Fruit fly (Drosophila melanogaster) whole organism, embryonic: ENCODE measurements around the gene RhoGDI.

Experiments
- Aef1 ChIP-seq: fragments of 200-800 bp; sonication (Bioruptor generic); IDR thresholded peaks from 3 replicates; pipeline ENCODE4 v1.3.6; 2022; ENCODE audit warnings: missing biosample characterization, missing genetic modification characterization
- Atf3 ChIP-seq: fragments of 200-800 bp; sonication (Bioruptor generic); optimal IDR thresholded peaks from 3 replicates; lab custom pipeline; 2016; ENCODE audit warnings: missing biosample characterization, missing genetic modification characterization
- CG11247 ChIP-seq: fragments of 200-800 bp; sonication (Bioruptor generic); IDR thresholded peaks from 2 replicates; pipeline ENCODE4 v1.3.6; 2022; ENCODE audit warnings: missing biosample characterization, missing genetic modification characterization
- CG11398 ChIP-seq: fragments of 200-800 bp; sonication (Bioruptor generic); optimal IDR thresholded peaks from 2 replicates; lab custom pipeline; 2016; ENCODE audit warnings: missing biosample characterization, missing genetic modification characterization
- CG14050 ChIP-seq: fragments of 200-800 bp; sonication (Bioruptor generic); IDR thresholded peaks from 3 replicates; pipeline ENCODE4 v1.3.6; 2022; ENCODE audit warnings: missing biosample characterization, missing genetic modification characterization
- CG14710 ChIP-seq: fragments of 200-800 bp; sonication (Bioruptor generic); optimal IDR thresholded peaks from 3 replicates; lab custom pipeline; 2019; ENCODE audit warnings: missing biosample characterization, mild to moderate bottlenecking, missing genetic modification characterization, moderate library complexity
- CG15479 ChIP-seq: fragments of 200-800 bp; sonication (Bioruptor generic); optimal IDR thresholded peaks from 3 replicates; lab custom pipeline; 2019; ENCODE audit warnings: missing biosample characterization, mild to moderate bottlenecking, missing genetic modification characterization, moderate library complexity
- CG17802 ChIP-seq: fragments of 200-800 bp; sonication (Bioruptor generic); optimal IDR thresholded peaks from 2 replicates; lab custom pipeline; 2018; ENCODE audit warnings: missing biosample characterization, mild to moderate bottlenecking, missing genetic modification characterization, moderate library complexity
- CG17912 ChIP-seq: fragments of 200-800 bp; sonication (Bioruptor generic); optimal IDR thresholded peaks from 2 replicates; lab custom pipeline; 2018; ENCODE audit warnings: missing biosample characterization, mild to moderate bottlenecking, missing genetic modification characterization
- CG18619 ChIP-seq: fragments of 200-800 bp; sonication (Bioruptor generic); optimal IDR thresholded peaks from 3 replicates; lab custom pipeline; 2017; ENCODE audit warnings: missing biosample characterization, mild to moderate bottlenecking, missing genetic modification characterization
- CG2116 ChIP-seq: fragments of 200-800 bp; sonication (Bioruptor generic); optimal IDR thresholded peaks from 3 replicates; lab custom pipeline; 2018; ENCODE audit warnings: missing biosample characterization, mild to moderate bottlenecking, missing genetic modification characterization
- CG2129 ChIP-seq: fragments of 200-800 bp; sonication (Bioruptor generic); IDR thresholded peaks from 2 replicates; pipeline ENCODE4 v1.3.6; 2022; ENCODE audit warnings: missing biosample characterization, missing genetic modification characterization; ENCODE audit not compliant: partially characterized antibody
- CG2199 ChIP-seq: fragments of 200-800 bp; sonication (Bioruptor generic); IDR thresholded peaks from 3 replicates; pipeline ENCODE4 v1.3.6; 2022; ENCODE audit warnings: missing biosample characterization, missing genetic modification characterization
- CG30020 ChIP-seq: fragments of 200-800 bp; optimal IDR thresholded peaks from 2 replicates; lab custom pipeline; 2019; ENCODE audit warnings: missing biosample characterization, mild to moderate bottlenecking, missing genetic modification characterization, moderate library complexity
- CG32767 ChIP-seq: fragments of 200-800 bp; sonication (Bioruptor generic); IDR thresholded peaks from 2 replicates; pipeline ENCODE4 v1.3.6; 2022; ENCODE audit warnings: missing biosample characterization, missing genetic modification characterization
- CG4328 ChIP-seq: fragments of 200-800 bp; sonication (Bioruptor generic); optimal IDR thresholded peaks from 3 replicates; lab custom pipeline; 2017; ENCODE audit warnings: missing biosample characterization, missing genetic modification reagents, missing genetic modification characterization
- CG6654 ChIP-seq: fragments of 200-800 bp; sonication (Bioruptor generic); optimal IDR thresholded peaks from 2 replicates; lab custom pipeline; 2017; ENCODE audit warnings: missing biosample characterization, mild to moderate bottlenecking, missing genetic modification characterization
- CG6683 ChIP-seq: fragments of 200-800 bp; sonication (Bioruptor generic); optimal IDR thresholded peaks from 2 replicates; lab custom pipeline; 2017; ENCODE audit warnings: missing biosample characterization, mild to moderate bottlenecking, missing genetic modification characterization, missing genetic modification reagents
- CG7839 ChIP-seq: fragments of 200-800 bp; sonication (Bioruptor generic); optimal IDR thresholded peaks from 3 replicates; lab custom pipeline; 2018; ENCODE audit warnings: missing biosample characterization, mild to moderate bottlenecking, missing genetic modification characterization, moderate library complexity
- CG7928 ChIP-seq: fragments of 200-800 bp; sonication (Bioruptor generic); optimal IDR thresholded peaks from 2 replicates; lab custom pipeline; 2017; ENCODE audit warnings: missing biosample characterization, mild to moderate bottlenecking, missing genetic modification characterization
- CG8765 ChIP-seq: fragments of 200-800 bp; sonication (Bioruptor generic); IDR thresholded peaks from 2 replicates; pipeline ENCODE4 v1.3.6; 2022; ENCODE audit warnings: missing biosample characterization, missing genetic modification characterization
- CG9437 ChIP-seq: fragments of 200-800 bp; sonication (Bioruptor generic); optimal IDR thresholded peaks from 2 replicates; lab custom pipeline; 2018; ENCODE audit warnings: missing biosample characterization, mild to moderate bottlenecking, missing genetic modification characterization
- D19A ChIP-seq: fragments of 200-800 bp; optimal IDR thresholded peaks from 3 replicates; lab custom pipeline; 2019; ENCODE audit warnings: missing biosample characterization, mild to moderate bottlenecking, missing genetic modification characterization, moderate library complexity
- Dad ChIP-seq: fragments of 200-800 bp; sonication (Bioruptor generic); optimal IDR thresholded peaks from 3 replicates; lab custom pipeline; 2016; ENCODE audit warnings: missing biosample characterization, missing genetic modification characterization
- Dll ChIP-seq: fragments of 200-800 bp; sonication (Bioruptor generic); IDR thresholded peaks from 4 replicates; pipeline ENCODE4 v1.3.6; 2022; ENCODE audit warnings: missing biosample characterization, missing genetic modification characterization; ENCODE audit not compliant: partially characterized antibody
- HLH4C ChIP-seq: fragments of 200-800 bp; sonication (Bioruptor generic); IDR thresholded peaks from 3 replicates; pipeline ENCODE4 v1.3.6; 2022; ENCODE audit warnings: missing biosample characterization, missing genetic modification characterization; ENCODE audit not compliant: partially characterized antibody
- HmgD ChIP-seq: fragments of 200-800 bp; sonication (Bioruptor generic); optimal IDR thresholded peaks from 3 replicates; lab custom pipeline; 2016; ENCODE audit warnings: missing biosample characterization, missing genetic modification characterization
- Neu2 ChIP-seq: fragments of 200-800 bp; sonication (Bioruptor generic); optimal IDR thresholded peaks from 3 replicates; lab custom pipeline; 2016; ENCODE audit warnings: missing biosample characterization, missing genetic modification characterization, borderline replicate concordance
- PHDP ChIP-seq: fragments of 200-800 bp; sonication (Bioruptor generic); optimal IDR thresholded peaks from 3 replicates; lab custom pipeline; 2018; ENCODE audit warnings: missing biosample characterization, mild to moderate bottlenecking, missing genetic modification characterization, moderate library complexity
- Ravus ChIP-seq: fragments of 200-800 bp; sonication (Bioruptor generic); IDR thresholded peaks from 2 replicates; pipeline ENCODE4 v1.3.6; 2022; ENCODE audit warnings: missing biosample characterization, missing genetic modification characterization
- Side ChIP-seq: fragments of 200-800 bp; sonication (Bioruptor generic); optimal IDR thresholded peaks from 2 replicates; lab custom pipeline; 2016; ENCODE audit warnings: missing biosample characterization, missing genetic modification characterization
- Sin3A ChIP-seq: fragments of >200 bp; optimal IDR thresholded peaks from 2 replicates; lab custom pipeline; 2018
- Six4 ChIP-seq: fragments of 200-800 bp; sonication (Bioruptor generic); optimal IDR thresholded peaks from 2 replicates; lab custom pipeline; 2016; ENCODE audit warnings: missing biosample characterization, missing genetic modification characterization
- Spps ChIP-seq: fragments of 200-800 bp; sonication (Bioruptor generic); optimal IDR thresholded peaks from 2 replicates; lab custom pipeline; 2018; ENCODE audit warnings: missing biosample characterization, mild to moderate bottlenecking, missing genetic modification characterization
- ac ChIP-seq: fragments of 200-800 bp; sonication (Bioruptor generic); optimal IDR thresholded peaks from 3 replicates; lab custom pipeline; 2017; ENCODE audit warnings: missing biosample characterization, mild to moderate bottlenecking, missing genetic modification characterization
- bcd ChIP-seq: fragments of 200-800 bp; sonication (Bioruptor generic); optimal IDR thresholded peaks from 2 replicates; lab custom pipeline; 2017; ENCODE audit warnings: missing biosample characterization, mild to moderate bottlenecking, missing genetic modification characterization
- bigmax ChIP-seq: fragments of 200-800 bp; sonication (Bioruptor generic); optimal IDR thresholded peaks from 2 replicates; lab custom pipeline; 2018; ENCODE audit warnings: missing biosample characterization, mild to moderate bottlenecking, missing genetic modification characterization
- caup ChIP-seq: fragments of 200-800 bp; sonication (Bioruptor generic); optimal IDR thresholded peaks from 3 replicates; lab custom pipeline; 2017; ENCODE audit warnings: missing biosample characterization, mild to moderate bottlenecking, missing genetic modification characterization, moderate library complexity; ENCODE audit not compliant: severe bottlenecking
- corto ChIP-seq: fragments of 200-800 bp; sonication (Bioruptor generic); optimal IDR thresholded peaks from 2 replicates; lab custom pipeline; 2016; ENCODE audit warnings: missing biosample characterization, mild to moderate bottlenecking, missing genetic modification characterization, moderate library complexity
- eyg ChIP-seq: fragments of 200-800 bp; sonication (Bioruptor generic); optimal IDR thresholded peaks from 3 replicates; lab custom pipeline; 2016; ENCODE audit warnings: missing biosample characterization, missing genetic modification characterization
- gcm ChIP-seq: fragments of 200-800 bp; sonication (Bioruptor generic); optimal IDR thresholded peaks from 2 replicates; lab custom pipeline; 2019; ENCODE audit warnings: missing biosample characterization, mild to moderate bottlenecking, missing genetic modification characterization, moderate library complexity
- kay ChIP-seq: fragments of 200-800 bp; sonication (Bioruptor generic); optimal IDR thresholded peaks from 2 replicates; lab custom pipeline; 2016; ENCODE audit warnings: missing biosample characterization, missing genetic modification characterization
- nmo ChIP-seq: fragments of 200-800 bp; sonication (Bioruptor generic); optimal IDR thresholded peaks from 2 replicates; lab custom pipeline; 2018; ENCODE audit warnings: missing biosample characterization, mild to moderate bottlenecking, missing genetic modification characterization, moderate library complexity
- p53 ChIP-seq: fragments of 200-800 bp; sonication (Bioruptor generic); optimal IDR thresholded peaks from 2 replicates; lab custom pipeline; 2016; ENCODE audit warnings: missing biosample characterization, missing genetic modification characterization
- shn ChIP-seq: fragments of 200-800 bp; sonication (Bioruptor generic); optimal IDR thresholded peaks from 3 replicates; lab custom pipeline; 2016; ENCODE audit warnings: missing biosample characterization, missing genetic modification characterization
- sim ChIP-seq: fragments of 200-800 bp; sonication (Bioruptor generic); IDR thresholded peaks from 2 replicates; pipeline ENCODE4 v1.3.6; 2022; ENCODE audit warnings: missing biosample characterization, missing genetic modification characterization
- sisA ChIP-seq: fragments of 200-800 bp; sonication (Bioruptor generic); IDR thresholded peaks from 2 replicates; pipeline ENCODE4 v1.3.6; 2022; ENCODE audit warnings: missing biosample characterization, missing genetic modification characterization
- tap ChIP-seq: fragments of 200-800 bp; optimal IDR thresholded peaks from 3 replicates; lab custom pipeline; 2019; ENCODE audit warnings: missing biosample characterization, mild to moderate bottlenecking, missing genetic modification characterization, moderate library complexity
- tna ChIP-seq: fragments of 200-800 bp; sonication (Bioruptor generic); IDR thresholded peaks from 2 replicates; pipeline ENCODE4 v1.3.6; 2022; ENCODE audit warnings: missing biosample characterization, missing genetic modification characterization; ENCODE audit not compliant: partially characterized antibody
- zf30C ChIP-seq: fragments of 200-800 bp; sonication (Bioruptor generic); optimal IDR thresholded peaks from 3 replicates; lab custom pipeline; 2018; ENCODE audit warnings: missing biosample characterization, mild to moderate bottlenecking, missing genetic modification characterization

RhoGDI gene

dm6 chr3L:19928435-19929011 lies at the start of gene RhoGDI, which contains the start of gene CG8004 (continued):
- peak; percentile 67 for TF ChIP-seq Dad (GFP tag; lab: Kevin White, UChicago)
- TF ChIP-seq shn (GFP tag; lab: Kevin White, UChicago), result peak; percentile 63
- TF ChIP-seq CG17912 (GFP tag; lab: Kevin White, UChicago), result no peak
- TF ChIP-seq tap (tag; lab: Kevin White, UChicago), result peak; percentile 12
- TF ChIP-seq sisA (GFP tag; lab: Robert Waterston, UW), result no peak; the same call in none of the 2 replicates
- TF ChIP-seq Six4 (GFP tag; lab: Kevin White, UChicago), result peak; percentile 44
- no peak for TF ChIP-seq CG2129 (GFP tag; lab: Robert Waterston, UW)
- TF ChIP-seq caup (GFP tag; lab: Kevin White, UChicago), result peak; percentile 29
- TF ChIP-seq CG32767 (GFP tag; lab: Robert Waterston, UW), result no peak
- TF ChIP-seq CG6683 (GFP tag; lab: Kevin White, UChicago), result no peak
- TF ChIP-seq gcm (GFP tag; lab: Kevin White, UChicago), result peak; percentile 1
- peak; percentile 77 for TF ChIP-seq nmo (GFP tag; lab: Kevin White, UChicago)
- TF ChIP-seq HLH4C (GFP tag; lab: Robert Waterston, UW), result no peak
- peak; percentile 13 for TF ChIP-seq CG9437 (GFP tag; lab: Kevin White, UChicago)
- TF ChIP-seq ac (GFP tag; lab: Kevin White, UChicago), result no peak
- TF ChIP-seq PHDP, result peak; percentile 66
- no peak for TF ChIP-seq sim (GFP tag; lab: Robert Waterston, UW)
- peak; percentile 69 for TF ChIP-seq Side (GFP tag; lab: Kevin White, UChicago)
- TF ChIP-seq bcd (GFP tag; lab: Kevin White, UChicago), result peak; percentile 53
- TF ChIP-seq Dll (GFP tag; lab: Robert Waterston, UW), result no peak; the same call in 3 of the 4 replicates
- TF ChIP-seq kay, result peak; percentile 65
- no peak for TF ChIP-seq Ravus
- no peak for TF ChIP-seq CG2199 (GFP tag; lab: Robert Waterston, UW)
- no peak for TF ChIP-seq Neu2
- no peak for TF ChIP-seq tna (GFP tag; lab: Robert Waterston, UW)
- TF ChIP-seq CG8765 (GFP tag; lab: Robert Waterston, UW), result no peak
- TF ChIP-seq CG7839, result peak; percentile 60
- TF ChIP-seq eyg, result peak; percentile 23
- peak; percentile 27 for TF ChIP-seq CG18619 (GFP tag; lab: Kevin White, UChicago)
- peak; percentile 72 for TF ChIP-seq Sin3A (lab: Kevin White, UChicago)
- no peak for TF ChIP-seq bigmax (GFP tag; lab: Kevin White, UChicago)
- peak; percentile 88 for TF ChIP-seq CG14710 (tag; lab: Kevin White, UChicago)
- peak; percentile 16 for TF ChIP-seq D19A
- TF ChIP-seq HmgD, result no peak
- TF ChIP-seq CG17802 (tag; lab: Kevin White, UChicago), result peak; percentile 79
- no peak for TF ChIP-seq corto (GFP tag; lab: Kevin White, UChicago)
- no peak for TF ChIP-seq CG7928 (GFP tag; lab: Kevin White, UChicago)
- peak; percentile 44 for TF ChIP-seq CG11398 (GFP tag; lab: Kevin White, UChicago)
- no peak for TF ChIP-seq Aef1 (GFP tag; lab: Robert Waterston, UW)
- peak; percentile 85 for TF ChIP-seq CG30020 (tag; lab: Kevin White, UChicago)
- TF ChIP-seq Spps (tag; lab: Kevin White, UChicago), result no peak
- no peak for TF ChIP-seq CG15479 (GFP tag; lab: Kevin White, UChicago)
- TF ChIP-seq zf30C (GFP tag; lab: Kevin White, UChicago), result no peak
- peak; percentile 38; the same call in 1 of the 2 replicates for TF ChIP-seq CG11247 (GFP tag; lab: Robert Waterston, UW)
- TF ChIP-seq p53 (GFP tag; lab: Kevin White, UChicago), result peak; percentile 49
- TF ChIP-seq CG2116 (GFP tag; lab: Kevin White, UChicago), result peak; percentile 74
- TF ChIP-seq CG14050, result peak; percentile 43; the same call in 2 of the 3 replicates
- TF ChIP-seq CG6654, result no peak
- TF ChIP-seq Atf3 (GFP tag; lab: Kevin White, UChicago), result peak; percentile 60
- TF ChIP-seq CG4328 (GFP tag; lab: Kevin White, UChicago), result peak; percentile 48
